Worm (Caenorhabditis elegans) whole organism, L1 larva: ENCODE data around the gene hdl-1.

ENCODE experiments used
- C16A3.4 ChIP-seq: fragments of 150-350 bp; optimal IDR thresholded peaks from 2 replicates; lab custom pipeline; 2014; ENCODE audit warnings: missing biosample characterization, missing genetic modification characterization
- C34B4.2 ChIP-seq: sonication (generic microtip); optimal IDR thresholded peaks from 2 replicates; lab custom pipeline; 2017; ENCODE audit warnings: mild to moderate bottlenecking, missing genetic modification characterization, missing compliant biosample characterization
- aly-2 ChIP-seq: fragments of 150-350 bp; optimal IDR thresholded peaks from 2 replicates; lab custom pipeline; 2014; ENCODE audit warnings: missing biosample characterization, missing genetic modification characterization
- ama-1 ChIP-seq: fragments of 150-350 bp; optimal IDR thresholded peaks from 2 replicates; lab custom pipeline; 2014
- blmp-1 ChIP-seq: fragments of 150-350 bp; optimal IDR thresholded peaks from 2 replicates; lab custom pipeline; 2014; ENCODE audit warnings: missing biosample characterization, missing genetic modification characterization
- ceh-88 ChIP-seq: fragments of 200-800 bp; sonication (Bioruptor generic); IDR thresholded peaks from 2 replicates; pipeline ENCODE4 v1.3.6; 2022; ENCODE audit warnings: missing genetic modification characterization, missing compliant biosample characterization
- efl-1 ChIP-seq, 4 experiments: fragments of 150-350 bp; optimal IDR thresholded peaks in 3 of 4; peaks in 1 of 4; 1 replicate in 1 of 4; 2 replicates in 3 of 4; lab custom pipeline; 2014; ENCODE audit warnings: missing biosample characterization in 2 of 4, missing genetic modification characterization in 2 of 4, missing genetic modification reagents in 2 of 4
- efl-3 ChIP-seq: fragments of 200-800 bp; sonication (Bioruptor generic); optimal IDR thresholded peaks from 2 replicates; lab custom pipeline; 2018; ENCODE audit warnings: mild to moderate bottlenecking, missing genetic modification characterization, missing compliant biosample characterization
- egl-27 ChIP-seq, 2 experiments: fragments of 150-350 bp in 1 of 2; sonication (generic microtip); optimal IDR thresholded peaks; 3 replicates each; lab custom pipeline; 2017 to 2018; ENCODE audit warnings: missing biosample characterization in 2 of 2, missing genetic modification characterization in 2 of 2, missing genetic modification reagents in 2 of 2
- elt-2 ChIP-seq: sonication (generic microtip); optimal IDR thresholded peaks from 2 replicates; lab custom pipeline; 2016; ENCODE audit warnings: missing genetic modification characterization, mild to moderate bottlenecking, inconsistent platforms, missing compliant biosample characterization, missing genetic modification reagents
- elt-3 ChIP-seq, 6 experiments: fragments of 150-350 bp in 1 of 6; sonication (generic microtip); optimal IDR thresholded peaks; 2 replicates each; lab custom pipeline; 2017 to 2018; ENCODE audit warnings: missing biosample characterization in 6 of 6, missing genetic modification characterization in 6 of 6, inconsistent platforms in 1 of 6
- fkh-8 ChIP-seq: sonication (generic microtip); optimal IDR thresholded peaks from 2 replicates; lab custom pipeline; 2016; ENCODE audit warnings: mild to moderate bottlenecking, missing genetic modification characterization, missing compliant biosample characterization
- grh-1 ChIP-seq: fragments of 200-800 bp; sonication (Bioruptor generic); IDR thresholded peaks from 2 replicates; pipeline ENCODE4 v1.3.6; 2022; ENCODE audit warnings: missing genetic modification reagents, missing genetic modification characterization, missing compliant biosample characterization
- hlh-4 ChIP-seq: sonication (generic microtip); optimal IDR thresholded peaks from 2 replicates; lab custom pipeline; 2016; ENCODE audit warnings: mild to moderate bottlenecking, missing genetic modification characterization, missing compliant biosample characterization
- hpl-2 ChIP-seq: fragments of 150-350 bp; optimal IDR thresholded peaks from 2 replicates; lab custom pipeline; 2014; ENCODE audit warnings: missing biosample characterization, missing genetic modification reagents, missing genetic modification characterization
- lin-14 ChIP-seq: fragments of 200-800 bp; sonication (Bioruptor generic); optimal IDR thresholded peaks from 2 replicates; lab custom pipeline; 2018; ENCODE audit warnings: mild to moderate bottlenecking, missing genetic modification characterization, moderate library complexity, missing compliant biosample characterization
- lin-35 ChIP-seq, 2 experiments: fragments of 150-350 bp; optimal IDR thresholded peaks; 2 replicates each; lab custom pipeline; 2014; ENCODE audit warnings: missing biosample characterization in 2 of 2, missing genetic modification characterization in 2 of 2, missing genetic modification reagents in 2 of 2
- lin-39 ChIP-seq: fragments of 150-350 bp; optimal IDR thresholded peaks from 2 replicates; lab custom pipeline; 2014; ENCODE audit warnings: missing biosample characterization, missing genetic modification reagents, missing genetic modification characterization
- mdl-1 ChIP-seq, 2 experiments: fragments of 150-350 bp; optimal IDR thresholded peaks; 2 replicates each; lab custom pipeline; 2014 to 2017; ENCODE audit warnings: missing biosample characterization in 2 of 2, missing genetic modification characterization in 2 of 2, inconsistent platforms in 1 of 2
- mep-1 ChIP-seq: fragments of 150-350 bp; optimal IDR thresholded peaks from 2 replicates; lab custom pipeline; 2014; ENCODE audit warnings: missing biosample characterization, missing genetic modification characterization
- nhr-12 ChIP-seq: sonication (generic microtip); optimal IDR thresholded peaks from 2 replicates; lab custom pipeline; 2017; ENCODE audit warnings: missing biosample characterization, missing genetic modification characterization
- nhr-20 ChIP-seq: sonication (generic microtip); optimal IDR thresholded peaks from 2 replicates; lab custom pipeline; 2016; ENCODE audit warnings: mild to moderate bottlenecking, missing genetic modification characterization, missing compliant biosample characterization
- nhr-47 ChIP-seq: sonication (generic microtip); optimal IDR thresholded peaks from 2 replicates; lab custom pipeline; 2016; ENCODE audit warnings: mild to moderate bottlenecking, missing genetic modification characterization, moderate library complexity, missing compliant biosample characterization
- nhr-71 ChIP-seq: sonication (generic microtip); optimal IDR thresholded peaks from 2 replicates; lab custom pipeline; 2016; ENCODE audit warnings: mild to moderate bottlenecking, missing genetic modification characterization, moderate library complexity, missing compliant biosample characterization
- nhr-84 ChIP-seq: sonication (generic microtip); optimal IDR thresholded peaks from 2 replicates; lab custom pipeline; 2017; ENCODE audit warnings: missing biosample characterization, missing genetic modification characterization
- nhr-85 ChIP-seq: sonication (generic microtip); peaks from one replicate; lab custom pipeline; 2016; ENCODE audit warnings: missing genetic modification characterization, inconsistent platforms, missing compliant biosample characterization
- nhr-90 ChIP-seq: sonication (generic microtip); optimal IDR thresholded peaks from 2 replicates; lab custom pipeline; 2016; ENCODE audit warnings: mild to moderate bottlenecking, missing genetic modification characterization, missing compliant biosample characterization; ENCODE audit not compliant: poor library complexity
- rnt-1 ChIP-seq: sonication (generic microtip); optimal IDR thresholded peaks from 2 replicates; lab custom pipeline; 2016; ENCODE audit warnings: mild to moderate bottlenecking, missing genetic modification characterization, moderate library complexity, missing compliant biosample characterization
- snu-23 ChIP-seq: sonication (generic microtip); optimal IDR thresholded peaks from 2 replicates; lab custom pipeline; 2016; ENCODE audit warnings: missing genetic modification characterization, missing compliant biosample characterization
- tlp-1 ChIP-seq: fragments of 150-350 bp; optimal IDR thresholded peaks from 2 replicates; lab custom pipeline; 2014; ENCODE audit warnings: missing biosample characterization, missing genetic modification characterization
- unc-62 ChIP-seq: fragments of 150-350 bp; optimal IDR thresholded peaks from 2 replicates; lab custom pipeline; 2014; ENCODE audit warnings: missing biosample characterization, missing genetic modification reagents, missing genetic modification characterization
- zip-4 ChIP-seq: fragments of 200-800 bp; sonication (Bioruptor generic); optimal IDR thresholded peaks from 2 replicates; lab custom pipeline; 2018; ENCODE audit warnings: mild to moderate bottlenecking, missing genetic modification characterization, moderate library complexity, missing compliant biosample characterization
- ztf-4 ChIP-seq: fragments of 150-350 bp; optimal IDR thresholded peaks from 2 replicates; lab custom pipeline; 2014; ENCODE audit warnings: missing biosample characterization, missing genetic modification characterization

Gene hdl-1

DNA sequence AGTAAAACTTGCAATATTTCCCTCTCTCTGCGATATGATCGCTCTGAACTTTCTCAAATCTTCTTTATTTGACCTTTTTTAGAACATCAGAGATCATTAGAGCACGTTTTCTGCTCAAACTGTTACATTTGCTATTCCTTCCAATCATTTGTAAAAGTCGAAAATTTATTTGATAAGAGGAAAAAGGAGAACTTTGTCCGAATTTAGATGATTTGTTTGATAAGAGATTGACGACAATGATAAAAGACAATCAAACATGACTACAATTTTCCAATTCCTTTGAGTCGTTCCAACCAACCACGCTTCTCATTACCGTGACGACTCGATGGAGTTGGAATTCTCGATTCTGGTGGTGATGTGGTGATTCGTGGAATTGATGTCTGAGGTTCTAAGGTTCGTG is 31.7 kb downstream of the hdl-1 start:
- no peak for TF ChIP-seq grh-1 (GFP tag; lab: Robert Waterston, UW)
- no peak for TF ChIP-seq hlh-4 (tag; lab: Kevin White, UChicago)
- TF ChIP-seq elt-2 (tag; lab: Kevin White, UChicago): peak; percentile 51

DNA sequence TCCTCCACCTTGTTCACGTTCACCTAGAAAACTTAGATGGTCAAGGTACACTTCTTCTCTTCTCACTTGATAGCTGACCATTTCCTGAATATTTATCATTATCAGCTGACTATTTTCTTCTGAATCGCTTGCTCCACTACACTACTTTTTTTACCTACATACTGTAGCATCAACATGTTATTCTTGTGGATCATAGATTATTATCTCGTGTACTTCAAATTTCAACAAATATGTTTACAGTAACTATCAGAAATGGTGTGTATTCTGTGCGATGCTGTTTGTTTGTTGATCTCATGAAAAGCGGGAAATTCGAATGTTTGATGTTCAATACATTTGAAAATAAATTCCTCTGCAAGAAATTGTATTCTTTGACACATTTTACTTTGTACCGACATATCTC is 32.7 kb downstream of the hdl-1 start, which contains the start of gene ZK822.10:
TSS of gene ZK822.10 (plus strand) at position 231 of the 400 bp plus-strand sequence.
- TF ChIP-seq nhr-20 (tag; lab: Kevin White, UChicago) (peak; percentile 35), nhr-71 (tag; lab: Kevin White, UChicago) (peak; percentile 28), C34B4.2 (tag; lab: Kevin White, UChicago) (no peak), fkh-8 (tag; lab: Kevin White, UChicago) (no peak), C16A3.4 (tag; lab: Kevin White, UChicago) (peak; percentile 9), elt-2 (tag; lab: Kevin White, UChicago) (peak; percentile 61), hpl-2 (GFP tag; lab: Kevin White, UChicago) (no peak), nhr-85 (tag; lab: Kevin White, UChicago) (peak; percentile 55)

DNA sequence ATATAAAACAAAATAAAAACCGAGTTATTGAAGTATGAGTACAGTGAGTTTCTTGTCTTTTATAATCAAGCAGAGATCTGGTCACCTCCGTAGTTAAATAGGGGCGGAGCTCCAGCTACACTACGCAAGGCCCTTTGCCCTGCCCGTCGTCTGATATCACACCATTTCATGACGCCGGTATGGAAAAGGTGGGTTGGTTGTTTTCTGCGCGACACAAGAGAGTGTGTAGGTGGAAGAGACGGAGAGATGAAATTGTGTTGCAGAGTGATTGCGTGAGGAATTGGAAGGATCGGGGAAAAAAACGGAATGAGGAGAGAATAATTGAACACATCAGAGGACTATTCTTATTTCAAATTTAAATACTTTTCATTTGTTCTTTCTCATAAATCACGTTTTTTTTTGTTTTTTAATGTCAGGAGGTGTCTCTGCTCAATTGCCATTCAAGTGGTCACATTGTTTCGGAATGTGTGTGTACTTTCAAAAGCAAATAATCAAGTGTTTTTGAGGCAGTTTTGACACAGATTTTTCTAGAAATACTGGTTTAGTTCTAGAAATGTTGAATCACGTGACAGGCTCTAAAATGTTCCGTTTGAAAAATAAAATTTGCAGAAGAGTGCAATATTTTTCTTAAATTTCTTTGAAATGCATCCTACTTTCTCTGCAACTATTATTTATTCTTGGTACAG is 33.7 kb downstream of the hdl-1 start, which contains the start of gene ZK822.9:
TSS of gene ZK822.9 (plus strand) at position 180 of the 686 bp plus-strand sequence.
- TF ChIP-seq nhr-85 (tag; lab: Kevin White, UChicago) (peak; percentile 75), snu-23 (GFP tag; lab: Kevin White, UChicago) (peak; percentile 38), nhr-90 (peak; percentile 5), lin-35 (GFP tag; optimal IDR thresholded peaks at IDR 0.05; lab: Kevin White, UChicago) (peak in 1 of 2 experiments; percentile 50), nhr-20 (tag; lab: Kevin White, UChicago) (peak; percentile 38), egl-27 (tag; optimal IDR thresholded peaks at IDR 0.05; lab: Kevin White, UChicago) (no peak), nhr-12 (no peak), elt-3 (tag; optimal IDR thresholded peaks at IDR 0.05; lab: Kevin White, UChicago) (peak in 2 of 6 experiments; percentile 9 to 25), elt-2 (tag; lab: Kevin White, UChicago) (peak; percentile 48), zip-4 (GFP tag; lab: Kevin White, UChicago) (no peak), lin-14 (GFP tag; lab: Kevin White, UChicago) (peak; percentile 6), mep-1 (tag; lab: Kevin White, UChicago) (peak; percentile 14), nhr-71 (tag; lab: Kevin White, UChicago) (peak; percentile 32)

DNA sequence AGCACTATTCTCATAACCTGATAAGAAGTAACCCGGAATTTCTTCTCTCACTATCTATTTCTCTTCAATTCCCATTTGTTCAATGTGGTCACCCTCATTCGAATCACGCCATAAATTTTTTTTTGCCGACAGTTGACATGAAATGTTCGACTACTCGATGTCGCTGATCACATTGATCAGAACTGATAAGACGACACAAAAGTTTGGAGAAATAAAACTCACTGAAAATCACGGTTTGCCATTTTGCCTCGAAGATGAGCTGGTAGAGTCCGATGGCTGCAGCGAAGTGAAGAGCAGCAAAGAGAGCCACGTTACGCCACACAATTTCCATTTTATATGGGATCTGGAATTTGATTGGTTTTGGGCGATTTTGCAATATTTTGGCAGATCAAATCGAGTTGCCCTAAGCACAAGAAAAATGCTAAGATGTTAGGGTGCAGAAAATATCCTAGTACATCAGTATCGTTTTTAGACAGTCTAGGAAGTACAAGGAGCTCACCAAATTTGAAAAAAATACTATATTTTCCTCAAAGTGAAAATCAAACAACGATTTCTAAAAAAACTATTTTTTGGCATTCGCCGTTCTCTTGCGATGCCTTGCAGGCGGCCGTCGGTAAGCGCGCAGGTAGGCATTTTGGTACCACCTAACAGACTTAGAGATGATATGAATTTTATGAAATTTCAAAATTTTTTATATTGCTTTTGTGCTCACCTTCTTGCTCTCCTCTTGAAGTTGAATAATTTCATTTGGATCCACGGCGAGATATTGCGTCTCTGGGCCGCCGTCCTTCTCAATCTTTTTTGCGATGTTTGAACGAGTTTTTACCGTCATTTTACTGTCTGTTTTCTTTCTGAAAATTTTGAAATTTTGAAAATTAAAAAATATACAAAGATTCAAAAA is 34.5 kb downstream of the hdl-1 start, which contains the start of gene fat-6:
TSS of gene fat-6 (minus strand) at position 851 of the 901 bp plus-strand sequence.
- peak in 3 of 6 experiments; percentile 59 to 60 (median 59) for TF ChIP-seq elt-3 (tag; optimal IDR thresholded peaks at IDR 0.05; lab: Kevin White, UChicago)
- no peak for TF ChIP-seq efl-3
- TF ChIP-seq nhr-71 (tag; lab: Kevin White, UChicago): peak; percentile 31
- peak; percentile 80 for TF ChIP-seq nhr-85 (tag; lab: Kevin White, UChicago)
- TF ChIP-seq ztf-4 (tag; lab: Kevin White, UChicago): no peak
- TF ChIP-seq lin-39 (tag; lab: Kevin White, UChicago): no peak
- no peak for TF ChIP-seq rnt-1 (tag; lab: Kevin White, UChicago)
- TF ChIP-seq ama-1 (lab: Kevin White, UChicago): no peak
- TF ChIP-seq lin-35 (GFP tag; optimal IDR thresholded peaks at IDR 0.05; lab: Kevin White, UChicago): peak in 1 of 2 experiments; percentile 24
- no peak for TF ChIP-seq ceh-88 (GFP tag; lab: Robert Waterston, UW)
- no peak for TF ChIP-seq C34B4.2 (tag; lab: Kevin White, UChicago)
- TF ChIP-seq nhr-47 (tag; lab: Kevin White, UChicago): peak; percentile 2
- peak; percentile 32 for TF ChIP-seq nhr-20 (tag; lab: Kevin White, UChicago)
- TF ChIP-seq mep-1 (tag; lab: Kevin White, UChicago): peak; percentile 31
- TF ChIP-seq mdl-1 (tag; optimal IDR thresholded peaks at IDR 0.05; lab: Kevin White, UChicago): peak in 1 of 2 experiments; percentile 21
- TF ChIP-seq unc-62 (GFP tag; lab: Kevin White, UChicago): no peak
- no peak for TF ChIP-seq aly-2 (tag; lab: Kevin White, UChicago)
- no peak for TF ChIP-seq nhr-84 (tag; lab: Kevin White, UChicago)
- peak; percentile 23 for TF ChIP-seq blmp-1 (tag; lab: Kevin White, UChicago)
- no peak for TF ChIP-seq efl-1 (optimal IDR thresholded peaks at IDR 0.05; lab: Kevin White, UChicago)
- TF ChIP-seq efl-1 (GFP tag; optimal IDR thresholded peaks at IDR 0.05 in 1 of 2; lab: Kevin White, UChicago): peak in 1 of 2 experiments; percentile 83
- TF ChIP-seq elt-2 (tag; lab: Kevin White, UChicago): peak; percentile 49
- peak; percentile 58 for TF ChIP-seq lin-14 (GFP tag; lab: Kevin White, UChicago)
- peak; percentile 24 for TF ChIP-seq tlp-1 (tag; lab: Kevin White, UChicago)
